Fruit fly (Drosophila melanogaster) whole organism, wandering third instar larva: Measurements from ENCODE around the gene CG15545.

Experiments
- Abd-B ChIP-seq: fragments of >200 bp; optimal IDR thresholded peaks from 2 replicates; lab custom pipeline; 2017; ENCODE audit warnings: missing biosample characterization, missing genetic modification characterization
- CG9705 ChIP-seq: fragments of 200-800 bp; sonication (Bioruptor generic); optimal IDR thresholded peaks from 2 replicates; lab custom pipeline; 2018; ENCODE audit warnings: missing biosample characterization, mild to moderate bottlenecking, missing genetic modification characterization
- Hr78 ChIP-seq: fragments of >200 bp; optimal IDR thresholded peaks from 2 replicates; lab custom pipeline; 2017; ENCODE audit warnings: missing biosample characterization, missing genetic modification characterization
- Rel ChIP-seq, 2 experiments: fragments of 200-800 bp; sonication (Bioruptor generic) in 1 of 2; optimal IDR thresholded peaks; 2 replicates in 1 of 2; 3 replicates in 1 of 2; lab custom pipeline; 2016 to 2019; ENCODE audit warnings: mild to moderate bottlenecking in 2 of 2, missing biosample characterization in 2 of 2, missing genetic modification characterization in 2 of 2, moderate library complexity in 1 of 2
- Sp1 ChIP-seq: fragments of 200-800 bp; sonication (Bioruptor generic); optimal IDR thresholded peaks from 3 replicates; lab custom pipeline; 2019; ENCODE audit warnings: missing biosample characterization, mild to moderate bottlenecking, missing genetic modification characterization, moderate library complexity
- br ChIP-seq: fragments of 200-800 bp; sonication (Bioruptor generic); optimal IDR thresholded peaks from 2 replicates; lab custom pipeline; 2016; ENCODE audit warnings: missing biosample characterization, missing genetic modification characterization
- dsf ChIP-seq: sonication (Bioruptor generic); optimal IDR thresholded peaks from 2 replicates; lab custom pipeline; 2016; ENCODE audit warnings: missing biosample characterization, missing genetic modification characterization, borderline replicate concordance
- psq ChIP-seq: fragments of 200-800 bp; sonication (Bioruptor generic); optimal IDR thresholded peaks from 3 replicates; lab custom pipeline; 2017; ENCODE audit warnings: missing biosample characterization, mild to moderate bottlenecking, missing genetic modification characterization, moderate library complexity
- usp ChIP-seq: fragments of >200 bp; optimal IDR thresholded peaks from 2 replicates; lab custom pipeline; 2017; ENCODE audit warnings: missing biosample characterization, missing genetic modification characterization

DNA sequence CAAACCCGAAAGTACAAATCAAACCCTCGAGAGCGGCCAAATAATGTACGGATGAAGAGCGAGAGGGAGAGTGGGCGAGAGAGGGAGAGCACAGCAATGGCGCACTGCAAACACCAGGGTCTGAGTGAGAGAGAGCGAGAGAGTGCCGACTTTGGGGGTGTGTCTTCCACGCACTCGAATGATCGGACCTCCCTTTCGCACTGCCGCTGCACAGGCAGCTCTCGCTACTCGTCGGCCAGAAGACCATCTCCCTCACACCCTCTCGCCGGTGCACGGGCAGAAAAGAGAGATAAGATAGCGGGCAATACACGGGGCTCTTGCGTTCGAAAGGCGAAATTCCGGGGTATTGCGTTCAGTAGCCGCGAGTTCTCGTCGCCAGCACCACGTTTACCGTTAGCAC is 40.3 kb upstream of the CG15545 start, which contains the start of gene Ptx1:
- TF ChIP-seq psq (GFP tag; lab: Kevin White, UChicago) (no peak), dsf (GFP tag; lab: Kevin White, UChicago) (no peak), usp (GFP tag; lab: Kevin White, UChicago) (no peak), Hr78 (GFP tag; lab: Kevin White, UChicago) (no peak), CG9705 (GFP tag; lab: Kevin White, UChicago) (no peak), Rel (GFP tag; optimal IDR thresholded peaks at IDR 0.05; lab: Kevin White, UChicago) (no peak), Rel (tag; optimal IDR thresholded peaks at IDR 0.05; lab: Kevin White, UChicago) (no peak), br (no peak), Sp1 (GFP tag; lab: Kevin White, UChicago) (no peak), Abd-B (GFP tag; lab: Kevin White, UChicago) (no peak)
